Fruit fly (Drosophila melanogaster): ENCODE measurements around the gene mRpL9.

Gene mRpL9

dm6 chr3R:15356152-15356551 is 25.6 kb downstream of the mRpL9 start:
- TF ChIP-seq Myc (optimal IDR thresholded peaks at IDR 0.05) (no peak), Sin3A (optimal IDR thresholded peaks at IDR 0.05) (no peak), psq (optimal IDR thresholded peaks at IDR 0.05) (no peak), h (optimal IDR thresholded peaks at IDR 0.05) (no peak), insv (optimal IDR thresholded peaks at IDR 0.05) (no peak), ttk (optimal IDR thresholded peaks at IDR 0.05) (no peak)

DNA sequence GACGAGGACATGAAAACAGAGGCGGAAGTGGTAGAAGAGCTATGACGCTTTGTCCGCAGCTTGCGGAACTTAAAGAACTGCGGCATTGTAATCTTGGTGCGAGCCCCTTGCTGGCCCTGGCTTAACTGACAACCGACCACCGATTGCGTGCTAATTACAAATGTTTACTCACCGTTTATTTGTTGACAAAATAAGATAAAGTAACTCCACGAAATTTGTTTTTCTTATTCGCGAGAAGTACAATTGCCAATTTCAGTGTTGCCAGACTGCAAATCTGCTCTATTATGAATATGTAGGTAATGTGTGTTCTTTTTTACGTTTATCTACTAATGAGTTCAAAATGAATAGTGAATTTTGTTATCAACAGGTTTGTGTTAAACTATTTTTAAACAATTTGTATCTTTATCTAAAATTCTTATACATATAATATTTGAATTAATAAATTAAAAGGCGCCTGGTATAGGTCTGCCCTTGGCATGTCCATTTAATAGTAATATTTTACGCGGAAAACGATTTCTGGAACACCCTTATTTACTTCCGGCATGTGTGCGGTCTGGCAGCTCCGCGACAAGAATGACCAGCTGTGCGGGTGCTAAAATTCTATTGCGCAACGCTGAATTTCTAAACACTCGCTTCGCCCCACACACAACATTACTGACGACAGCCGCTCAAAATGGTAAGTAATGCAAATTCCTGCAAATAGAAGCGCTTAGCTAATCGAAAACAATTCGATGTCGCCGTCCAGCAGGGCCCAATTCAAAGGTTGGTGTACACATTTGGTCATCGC is 26.3 kb downstream of the mRpL9 start, which contains the start of the genes Atg4b and Hibch:
Gene Atg4b, minus strand, starts transcription at position 280 of the 787 bp plus-strand sequence.
Gene Hibch, plus strand, starts transcription at position 585 of the 787 bp plus-strand sequence.
- TF ChIP-seq insv (optimal IDR thresholded peaks at IDR 0.05) (no peak), Myc (optimal IDR thresholded peaks at IDR 0.05) (no peak), psq (optimal IDR thresholded peaks at IDR 0.05) (no peak), h (optimal IDR thresholded peaks at IDR 0.05) (no peak), Sin3A (optimal IDR thresholded peaks at IDR 0.05) (no peak), ttk (optimal IDR thresholded peaks at IDR 0.05) (no peak)

DNA sequence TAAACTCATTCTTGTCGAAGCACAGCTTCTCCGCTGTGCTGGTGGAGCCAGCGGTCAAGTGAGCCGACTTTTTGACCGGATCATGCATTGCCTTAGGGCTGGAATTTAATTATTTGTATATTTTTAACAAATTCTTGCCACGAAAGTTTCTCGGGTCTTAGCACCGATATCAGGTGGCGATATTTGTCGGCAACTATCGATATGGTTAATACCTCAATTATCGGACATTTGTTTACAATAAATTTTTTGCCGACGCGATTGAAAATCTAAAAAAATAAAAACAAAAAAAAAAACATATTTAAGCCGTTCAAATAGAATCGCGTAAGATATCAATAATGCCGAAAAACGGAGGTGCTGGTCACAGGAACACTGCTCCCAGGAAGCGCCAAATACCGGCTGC is 31.0 kb downstream of the mRpL9 start, which contains the start of the genes Cog2 and Trax:
Gene Cog2, minus strand, starts transcription at position 168 of the 400 bp plus-strand sequence.
Gene Trax, plus strand, starts transcription at position 203 of the 400 bp plus-strand sequence.
- TF ChIP-seq Myc (optimal IDR thresholded peaks at IDR 0.05): no peak
- TF ChIP-seq h (optimal IDR thresholded peaks at IDR 0.05): no peak
- TF ChIP-seq insv (optimal IDR thresholded peaks at IDR 0.05): no peak
- no peak for TF ChIP-seq ttk (optimal IDR thresholded peaks at IDR 0.05)
- no peak for TF ChIP-seq psq (optimal IDR thresholded peaks at IDR 0.05)
- no peak for TF ChIP-seq Sin3A (optimal IDR thresholded peaks at IDR 0.05)

- no peak for TF ChIP-seq ttk (optimal IDR thresholded peaks at IDR 0.05)
Observed at dm6 chr3R:15363608-15364007, 33.1 kb downstream of the mRpL9 start, which contains the start of gene CG6171. Gene CG6171, minus strand, starts transcription at chr3R:15363857.

DNA sequence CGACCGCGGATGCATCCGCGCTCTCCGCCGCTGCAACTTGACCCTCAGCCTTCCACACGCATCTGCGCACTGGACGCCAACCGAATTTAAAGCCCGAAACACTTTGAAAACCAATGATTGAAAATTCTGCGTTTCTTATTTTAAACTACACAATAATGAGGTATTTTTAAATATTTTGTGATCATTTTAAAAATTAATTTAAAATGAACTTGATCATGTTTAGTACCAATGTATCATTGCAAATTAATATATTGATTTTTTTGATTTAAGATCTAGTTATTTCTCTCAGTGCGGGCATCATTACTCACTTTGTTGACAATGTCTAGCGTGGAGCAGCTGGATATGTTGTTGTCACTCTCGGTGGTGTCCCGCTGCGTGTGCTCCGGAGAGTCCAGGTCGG is 36.3 kb downstream of the mRpL9 start:
- TF ChIP-seq ttk (optimal IDR thresholded peaks at IDR 0.05): no peak
- TF ChIP-seq h (optimal IDR thresholded peaks at IDR 0.05): no peak
- no peak for TF ChIP-seq insv (optimal IDR thresholded peaks at IDR 0.05)
- TF ChIP-seq Sin3A (optimal IDR thresholded peaks at IDR 0.05): no peak
- no peak for TF ChIP-seq psq (optimal IDR thresholded peaks at IDR 0.05)
- TF ChIP-seq Myc (optimal IDR thresholded peaks at IDR 0.05): no peak

dm6 chr3R:15367477-15367876 is 36.9 kb downstream of the mRpL9 start, which contains the start of gene CG34404:
Gene CG34404, minus strand, starts transcription at chr3R:15367665.
- TF ChIP-seq h (optimal IDR thresholded peaks at IDR 0.05): no peak
- TF ChIP-seq ttk (optimal IDR thresholded peaks at IDR 0.05): no peak
- no peak for TF ChIP-seq Myc (optimal IDR thresholded peaks at IDR 0.05)
- TF ChIP-seq Sin3A (optimal IDR thresholded peaks at IDR 0.05): no peak
- TF ChIP-seq insv (optimal IDR thresholded peaks at IDR 0.05): no peak
- TF ChIP-seq psq (optimal IDR thresholded peaks at IDR 0.05): no peak

DNA sequence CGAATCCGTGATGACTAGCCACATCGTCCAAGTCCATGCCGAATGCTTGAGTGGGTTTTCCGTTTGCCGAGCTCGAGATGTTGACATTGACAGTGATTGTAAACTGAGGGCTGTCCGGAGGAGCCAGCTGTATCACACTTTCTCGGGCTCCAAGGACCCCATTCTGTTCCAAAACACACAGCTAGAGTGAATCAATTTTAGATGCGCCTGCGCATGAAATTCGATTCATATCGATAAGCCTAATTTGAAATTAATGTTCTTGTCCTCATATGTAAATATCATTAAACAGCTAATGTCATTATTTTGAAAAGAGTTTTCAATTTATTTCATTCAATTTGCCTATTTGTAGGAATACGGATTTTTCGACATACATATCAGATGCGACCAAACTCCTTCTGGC is 39.2 kb downstream of the mRpL9 start, which contains the start of gene CG14868:
Gene CG14868, minus strand, starts transcription at position 204 of the 400 bp plus-strand sequence.
- TF ChIP-seq Myc (optimal IDR thresholded peaks at IDR 0.05) (no peak), ttk (optimal IDR thresholded peaks at IDR 0.05) (no peak), insv (optimal IDR thresholded peaks at IDR 0.05) (no peak), h (optimal IDR thresholded peaks at IDR 0.05) (no peak), Sin3A (optimal IDR thresholded peaks at IDR 0.05) (no peak), psq (optimal IDR thresholded peaks at IDR 0.05) (no peak)

dm6 chr3R:15371833-15372232 is 41.3 kb downstream of the mRpL9 start, which contains the start of the genes Ccm3 and CG6136:
Gene Ccm3, plus strand, starts transcription at chr3R:15371957.
Gene CG6136, minus strand, starts transcription at chr3R:15372212.
- TF ChIP-seq psq (optimal IDR thresholded peaks at IDR 0.05) (no peak), Sin3A (optimal IDR thresholded peaks at IDR 0.05) (no peak), Myc (optimal IDR thresholded peaks at IDR 0.05) (no peak), insv (optimal IDR thresholded peaks at IDR 0.05) (no peak), ttk (optimal IDR thresholded peaks at IDR 0.05) (no peak), h (optimal IDR thresholded peaks at IDR 0.05) (no peak)

dm6 chr3R:15374397-15374796 is 43.9 kb downstream of the mRpL9 start, which contains the start of gene Rbp:
Gene Rbp, plus strand, starts transcription at chr3R:15374635.
- TF ChIP-seq ttk (optimal IDR thresholded peaks at IDR 0.05): no peak
- no peak for TF ChIP-seq insv (optimal IDR thresholded peaks at IDR 0.05)
- no peak for TF ChIP-seq psq (optimal IDR thresholded peaks at IDR 0.05)
- no peak for TF ChIP-seq Myc (optimal IDR thresholded peaks at IDR 0.05)
- TF ChIP-seq h (optimal IDR thresholded peaks at IDR 0.05): no peak
- TF ChIP-seq Sin3A (optimal IDR thresholded peaks at IDR 0.05): no peak

- TF ChIP-seq Sin3A (optimal IDR thresholded peaks at IDR 0.05): no peak
- TF ChIP-seq h (optimal IDR thresholded peaks at IDR 0.05): no peak
- TF ChIP-seq insv (optimal IDR thresholded peaks at IDR 0.05): no peak
- TF ChIP-seq Myc (optimal IDR thresholded peaks at IDR 0.05): no peak
- no peak for TF ChIP-seq ttk (optimal IDR thresholded peaks at IDR 0.05)
- TF ChIP-seq psq (optimal IDR thresholded peaks at IDR 0.05): no peak
Observed at dm6 chr3R:15375470-15375869, 44.9 kb downstream of the mRpL9 start.

DNA sequence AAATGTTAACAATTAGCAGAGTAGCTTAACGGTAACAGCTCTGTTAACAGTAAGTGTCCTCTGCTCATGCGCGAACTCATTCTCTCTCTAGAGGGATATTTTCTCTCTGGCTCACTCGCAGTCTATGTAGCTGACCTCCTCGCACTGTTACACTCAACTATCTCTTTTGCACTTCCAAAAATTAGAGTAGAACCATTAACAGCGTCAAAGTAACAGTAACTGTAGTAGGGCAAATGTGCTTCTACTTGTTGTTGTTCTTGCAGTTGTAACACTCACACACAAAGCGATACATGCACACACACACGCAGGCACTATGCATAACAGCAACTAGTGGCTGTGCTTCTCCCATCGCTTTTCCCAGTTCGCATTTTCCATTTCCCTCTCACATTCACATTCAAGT is 48.5 kb downstream of the mRpL9 start:
- no peak for TF ChIP-seq Myc (optimal IDR thresholded peaks at IDR 0.05)
- TF ChIP-seq ttk (optimal IDR thresholded peaks at IDR 0.05): no peak
- no peak for TF ChIP-seq insv (optimal IDR thresholded peaks at IDR 0.05)
- TF ChIP-seq psq (optimal IDR thresholded peaks at IDR 0.05): no peak
- TF ChIP-seq h (optimal IDR thresholded peaks at IDR 0.05): no peak
- no peak for TF ChIP-seq Sin3A (optimal IDR thresholded peaks at IDR 0.05)
